Worm (Caenorhabditis elegans) whole organism, midembryonic: ENCODE data around the gene T05B4.13.

ENCODE experiments used
- T22C8.4 ChIP-seq: fragments of 200-800 bp; sonication (Bioruptor generic); IDR thresholded peaks from 2 replicates; pipeline ENCODE4 v1.3.6; 2022; ENCODE audit warnings: missing genetic modification characterization, missing compliant biosample characterization
- cog-1 ChIP-seq: sonication (generic microtip); optimal IDR thresholded peaks from 2 replicates; lab custom pipeline; 2016; ENCODE audit warnings: missing genetic modification characterization, missing compliant biosample characterization
- flt-1 ChIP-seq: fragments of 200-800 bp; sonication (Bioruptor generic); IDR thresholded peaks from 2 replicates; pipeline ENCODE4 v1.3.6; 2022; ENCODE audit warnings: missing genetic modification characterization, missing compliant biosample characterization
- klf-2 ChIP-seq: fragments of 200-800 bp; sonication (Bioruptor generic); conservative IDR thresholded peaks from 2 replicates; pipeline ENCODE4 v1.3.6; 2022; ENCODE audit warnings: missing genetic modification reagents, missing genetic modification characterization, missing compliant biosample characterization
- med-1 ChIP-seq: sonication (generic microtip); optimal IDR thresholded peaks from 2 replicates; lab custom pipeline; 2017; ENCODE audit warnings: missing genetic modification characterization, mild to moderate bottlenecking, missing compliant biosample characterization, antibody characterized with exemption, missing genetic modification reagents; ENCODE audit not compliant: insufficient read depth
- ref-1 ChIP-seq: fragments of 200-800 bp; sonication (Bioruptor generic); conservative IDR thresholded peaks from 2 replicates; pipeline ENCODE4 v1.3.6; 2022; ENCODE audit warnings: missing genetic modification reagents, missing genetic modification characterization, missing compliant biosample characterization
- tab-1 ChIP-seq: fragments of 200-800 bp; sonication (Bioruptor generic); IDR thresholded peaks from 2 replicates; pipeline ENCODE4 v1.3.6; 2022; ENCODE audit warnings: missing genetic modification characterization, missing compliant biosample characterization
- ztf-23 ChIP-seq: fragments of 200-800 bp; sonication (Bioruptor generic); IDR thresholded peaks from 2 replicates; pipeline ENCODE4 v1.3.6; 2022; ENCODE audit warnings: missing genetic modification reagents, missing genetic modification characterization, missing compliant biosample characterization
- ztf-29 ChIP-seq: fragments of 200-800 bp; sonication (Bioruptor generic); IDR thresholded peaks from 2 replicates; pipeline ENCODE4 v1.3.6; 2022; ENCODE audit warnings: missing genetic modification reagents, missing genetic modification characterization, missing compliant biosample characterization

The T05B4.13 gene

DNA sequence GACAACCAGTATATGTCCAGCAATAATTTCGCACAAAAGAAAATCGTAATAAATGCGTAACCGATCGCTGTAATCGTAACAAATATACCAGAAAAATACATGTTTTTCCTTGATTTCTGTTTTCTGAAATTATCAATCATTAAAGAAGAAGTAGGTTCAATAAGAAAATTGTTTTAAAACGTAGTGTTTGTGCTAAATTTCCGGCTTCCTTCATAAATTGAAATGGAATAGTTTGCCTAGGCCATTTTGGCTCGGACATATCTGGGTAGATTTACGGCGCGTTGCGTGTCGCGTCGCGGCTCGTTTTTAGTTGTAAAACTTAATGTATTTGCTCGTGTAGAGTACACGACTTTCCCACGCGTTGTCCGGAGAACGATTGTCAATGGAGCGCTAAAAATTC, 44.4 kb downstream of the T05B4.13 start, which contains the start of gene F38H12.5:
Gene F38H12.5, minus strand, starts transcription at position 101 of the 400 bp plus-strand sequence.
- no peak for TF ChIP-seq ztf-23 (GFP tag; lab: Robert Waterston, UW)
- no peak for TF ChIP-seq ztf-29 (GFP tag; lab: Robert Waterston, UW)
- TF ChIP-seq ref-1 (GFP tag; lab: Robert Waterston, UW): no peak
- TF ChIP-seq med-1: no peak
- TF ChIP-seq T22C8.4: no peak
- no peak for TF ChIP-seq flt-1 (GFP tag; lab: Robert Waterston, UW)
- no peak for TF ChIP-seq klf-2 (GFP tag; lab: Robert Waterston, UW)
- TF ChIP-seq tab-1 (GFP tag; lab: Robert Waterston, UW): no peak
- no peak for TF ChIP-seq cog-1

DNA sequence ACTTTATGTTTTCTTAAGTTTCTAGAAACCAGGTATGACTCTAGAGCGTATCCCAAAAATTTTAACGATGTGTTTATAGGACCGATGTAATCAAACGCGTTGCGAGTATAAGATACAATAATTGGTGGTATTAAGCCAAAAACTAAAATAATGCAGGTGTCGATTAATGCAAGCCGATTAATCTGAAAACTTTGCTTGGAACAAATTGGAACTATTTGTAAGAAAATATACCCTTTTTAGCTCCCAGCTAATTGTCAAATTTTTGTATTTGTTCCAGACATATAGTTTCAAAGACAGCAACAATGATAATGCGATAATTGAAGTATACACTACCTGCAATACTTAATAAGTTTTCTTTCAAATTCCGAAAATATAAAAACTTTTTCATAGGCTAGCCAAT, 46.1 kb downstream of the T05B4.13 start, which contains the start of gene srh-211:
Gene srh-211, minus strand, starts transcription at position 101 of the 400 bp plus-strand sequence.
- TF ChIP-seq klf-2 (GFP tag; lab: Robert Waterston, UW): no peak
- no peak for TF ChIP-seq ztf-29 (GFP tag; lab: Robert Waterston, UW)
- TF ChIP-seq ztf-23 (GFP tag; lab: Robert Waterston, UW): no peak
- no peak for TF ChIP-seq cog-1
- TF ChIP-seq tab-1 (GFP tag; lab: Robert Waterston, UW): no peak
- no peak for TF ChIP-seq flt-1 (GFP tag; lab: Robert Waterston, UW)
- no peak for TF ChIP-seq med-1
- no peak for TF ChIP-seq ref-1 (GFP tag; lab: Robert Waterston, UW)
- no peak for TF ChIP-seq T22C8.4

ce11 chrV:4080546-4080945, 46.8 kb downstream of the T05B4.13 start:
- TF ChIP-seq ztf-29 (GFP tag; lab: Robert Waterston, UW) (no peak), flt-1 (GFP tag; lab: Robert Waterston, UW) (no peak), tab-1 (GFP tag; lab: Robert Waterston, UW) (no peak), ztf-23 (GFP tag; lab: Robert Waterston, UW) (no peak), cog-1 (no peak), T22C8.4 (no peak), ref-1 (GFP tag; lab: Robert Waterston, UW) (no peak), klf-2 (GFP tag; lab: Robert Waterston, UW) (no peak), med-1 (no peak)
